Worm (Caenorhabditis elegans) whole organism, dauer: ENCODE results near the gene T23F11.6.

ENCODE experiments used
- unc-62 ChIP-seq: sonication (generic microtip); optimal IDR thresholded peaks from 2 replicates; lab custom pipeline; 2017; ENCODE audit warnings: missing biosample characterization, missing genetic modification reagents, missing genetic modification characterization

Gene T23F11.6

DNA sequence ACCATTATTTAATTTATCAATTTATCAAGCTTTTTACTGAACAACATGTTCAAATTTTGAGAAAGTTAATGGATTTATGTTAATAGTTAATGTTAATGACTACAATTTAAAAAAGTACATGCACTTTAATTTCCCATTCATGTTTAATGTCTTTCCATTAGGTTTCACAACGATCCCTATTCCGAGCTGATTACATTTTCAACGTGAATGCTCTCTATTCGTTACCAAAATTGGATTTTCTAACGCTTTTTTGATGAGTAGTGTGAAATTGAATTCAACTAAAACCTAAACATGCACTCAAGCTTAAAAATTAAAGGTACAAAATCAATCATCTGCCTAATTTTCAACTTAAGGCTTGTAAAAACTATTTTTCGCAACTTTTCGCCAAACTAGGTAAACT, 9.7 kb upstream of the T23F11.6 start:
- no peak for TF ChIP-seq unc-62 (GFP tag; lab: Kevin White, UChicago)

DNA sequence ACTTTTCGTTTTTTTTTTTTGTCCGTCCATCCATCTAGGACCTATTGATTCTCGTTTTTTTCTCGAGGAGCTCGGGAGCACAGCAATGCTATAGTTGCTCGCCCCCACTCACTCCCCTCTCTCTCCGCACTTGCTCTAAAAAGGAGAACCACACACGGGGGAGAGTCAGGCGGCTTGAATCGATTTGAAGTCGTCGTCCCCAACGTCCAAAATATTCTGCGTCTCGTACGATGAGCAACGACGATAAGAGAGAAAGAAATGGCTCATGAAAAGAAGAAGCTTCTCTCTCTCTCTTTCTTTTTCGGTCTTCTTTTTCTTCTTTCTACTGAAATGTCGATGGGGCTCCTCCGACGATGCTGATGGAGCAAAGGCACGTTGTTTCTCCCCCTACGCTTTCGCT, 8.7 kb upstream of the T23F11.6 start:
- TF ChIP-seq unc-62 (GFP tag; lab: Kevin White, UChicago), result no peak

DNA sequence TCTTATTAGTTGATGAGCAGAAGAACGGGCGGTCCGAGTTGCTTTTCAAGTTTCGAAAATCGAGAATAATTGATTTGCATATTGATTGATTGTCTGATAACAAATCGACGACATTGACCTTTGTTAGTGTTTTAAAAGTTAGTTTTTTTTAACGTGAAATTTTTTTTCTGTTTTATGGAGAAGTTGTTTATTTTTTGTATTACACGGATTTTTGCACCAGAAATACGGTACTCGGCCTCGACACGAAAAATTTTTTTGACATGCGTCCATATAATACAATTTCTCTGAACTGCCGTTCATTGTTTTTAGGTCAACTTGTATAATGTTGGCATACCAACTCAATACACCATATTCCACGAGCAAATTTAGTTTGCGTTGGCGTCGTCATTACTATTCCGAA, 7.7 kb upstream of the T23F11.6 start, which contains the start of gene T23F11.2:
T23F11.2 (minus strand) TSS at position 101 of the 400 bp plus-strand sequence.
- TF ChIP-seq unc-62 (GFP tag; lab: Kevin White, UChicago), result no peak

DNA sequence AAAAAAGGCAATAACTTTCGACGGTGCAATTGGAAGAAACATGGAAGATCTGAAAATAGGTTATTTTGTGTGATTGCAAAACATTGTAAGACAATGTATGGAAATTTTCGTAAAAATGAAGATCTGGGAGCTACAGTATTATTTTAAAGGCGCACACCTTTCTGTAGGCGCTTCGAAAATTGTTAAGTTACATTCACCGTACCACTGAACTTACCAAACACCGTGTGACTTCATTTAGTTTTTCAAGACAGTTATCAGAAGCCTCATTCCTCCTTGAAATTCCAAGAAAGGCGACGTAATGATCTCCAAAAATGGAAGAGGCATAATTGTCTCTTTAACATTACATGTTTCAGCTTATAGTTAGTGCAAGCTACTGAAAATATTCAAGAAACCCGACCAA, 6.2 kb upstream of the T23F11.6 start:
- no peak for TF ChIP-seq unc-62 (GFP tag; lab: Kevin White, UChicago)

DNA sequence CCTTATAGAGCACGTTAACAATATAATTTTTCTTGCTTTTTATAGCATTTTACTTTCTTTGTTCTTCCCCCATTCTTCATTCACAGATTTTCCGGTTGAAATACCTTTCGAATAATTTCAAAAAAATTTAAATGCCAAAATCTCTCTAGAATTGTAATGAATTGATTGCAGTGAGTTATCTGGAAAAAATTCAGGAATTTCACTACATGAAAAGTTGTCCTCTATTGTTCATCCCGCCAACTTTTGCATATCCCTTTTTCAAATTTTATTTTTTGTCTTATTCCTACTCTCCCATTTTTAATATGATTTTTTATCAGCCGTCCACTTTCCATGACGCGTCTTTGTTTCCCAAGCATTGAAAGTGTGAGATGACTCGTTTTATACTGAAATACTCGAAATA, 5.7 kb upstream of the T23F11.6 start:
- TF ChIP-seq unc-62 (GFP tag; lab: Kevin White, UChicago), result no peak

DNA sequence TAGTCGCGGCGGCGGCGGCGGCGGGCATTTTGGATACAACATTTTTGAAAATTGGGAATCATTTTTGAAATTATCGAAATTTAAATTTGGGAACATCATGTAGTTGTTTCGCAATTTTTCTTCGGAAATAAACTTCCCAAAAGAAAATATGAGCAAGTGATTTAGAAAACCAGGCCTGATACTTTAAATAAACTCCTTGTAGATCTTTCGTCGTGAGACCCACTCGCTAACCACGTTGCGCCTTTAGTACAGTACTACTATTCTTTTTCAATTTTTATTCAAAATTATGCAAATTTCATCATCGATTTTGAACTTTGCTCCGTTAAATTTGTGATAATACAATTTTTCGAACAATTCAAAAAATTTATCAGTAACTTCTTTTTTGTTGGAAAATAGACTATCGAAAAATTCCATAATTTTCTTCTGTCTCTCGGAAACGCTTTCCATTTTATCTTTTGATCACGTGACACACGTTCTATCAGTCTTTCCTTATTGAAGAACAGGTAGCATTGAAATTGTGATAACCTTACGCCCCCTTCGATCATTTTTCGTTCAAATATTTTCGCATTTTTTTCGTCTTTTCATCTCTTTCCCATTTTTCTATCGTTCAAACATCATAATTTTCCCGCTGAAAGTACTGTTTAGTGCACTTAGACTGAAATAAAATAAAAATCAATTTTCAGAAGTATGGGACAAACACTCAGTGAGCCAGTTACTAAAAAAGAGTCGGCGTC, 2.3 kb upstream of the T23F11.6 start, which contains the start of gene ppm-2:
ppm-2 (plus strand) TSS at position 684 of the 734 bp plus-strand sequence.
- no peak for TF ChIP-seq unc-62 (GFP tag; lab: Kevin White, UChicago)

DNA sequence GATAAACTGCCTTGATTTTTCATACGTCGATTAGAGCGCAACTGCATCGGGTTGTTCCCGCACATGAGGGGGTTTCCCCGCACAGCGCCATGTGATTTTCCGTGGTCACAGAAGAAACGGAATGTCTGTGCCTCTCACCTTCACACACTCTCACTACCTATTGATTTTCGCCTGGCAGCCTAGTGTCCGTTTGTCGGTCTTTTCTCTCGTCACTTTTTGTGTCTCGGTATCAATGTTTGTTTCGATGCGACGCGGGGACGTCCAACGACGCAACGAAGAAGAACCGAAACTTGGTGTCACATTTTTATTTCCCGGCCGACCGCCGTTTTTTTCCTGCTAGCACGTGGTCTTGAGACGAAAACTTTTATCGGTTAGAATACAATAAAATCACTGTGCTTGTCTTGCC, 1.6 kb upstream of the T23F11.6 start:
- TF ChIP-seq unc-62 (GFP tag; lab: Kevin White, UChicago), result no peak

DNA sequence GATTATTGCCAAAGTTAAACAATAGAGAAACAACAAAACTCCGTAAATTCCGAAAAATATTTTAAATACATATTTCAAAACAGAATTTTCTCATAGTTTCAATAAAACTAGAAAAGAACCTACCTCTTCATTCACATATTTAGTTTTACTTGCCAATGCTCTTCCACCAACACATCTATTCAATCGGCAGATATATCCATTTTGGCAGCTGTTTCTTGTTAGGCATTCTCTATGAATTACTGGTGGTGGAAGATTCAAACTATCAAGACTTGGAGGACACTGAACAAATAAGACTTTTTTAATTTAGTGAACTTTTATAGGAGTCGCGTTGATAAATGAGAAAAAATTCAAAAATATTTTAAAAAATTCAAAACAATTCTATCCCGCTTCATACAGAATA, 381 bp downstream of the T23F11.6 start:
- TF ChIP-seq unc-62 (GFP tag; lab: Kevin White, UChicago), result no peak

DNA sequence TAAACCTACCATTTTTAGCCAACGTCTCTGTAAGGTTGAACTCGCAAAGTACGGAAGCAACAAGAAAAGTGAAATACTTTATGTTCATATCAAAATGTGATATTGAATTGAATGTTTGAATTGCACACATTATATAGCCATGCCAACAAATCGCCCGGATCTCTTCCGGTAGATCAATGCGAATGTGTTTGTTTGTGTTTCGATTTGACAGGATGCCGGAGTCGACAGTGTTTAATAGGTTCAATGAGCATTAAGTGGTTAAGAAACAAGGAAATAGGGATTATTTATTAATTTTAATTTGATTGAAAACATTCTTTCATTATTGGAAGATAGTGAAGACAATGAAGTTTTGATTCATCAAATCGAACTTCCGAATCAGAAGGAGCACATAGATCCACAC, 1.5 kb downstream of the T23F11.6 start, which contains the start of gene pqn-29:
pqn-29 (minus strand) TSS at position 101 of the 400 bp plus-strand sequence.
- TF ChIP-seq unc-62 (GFP tag; lab: Kevin White, UChicago), result no peak

DNA sequence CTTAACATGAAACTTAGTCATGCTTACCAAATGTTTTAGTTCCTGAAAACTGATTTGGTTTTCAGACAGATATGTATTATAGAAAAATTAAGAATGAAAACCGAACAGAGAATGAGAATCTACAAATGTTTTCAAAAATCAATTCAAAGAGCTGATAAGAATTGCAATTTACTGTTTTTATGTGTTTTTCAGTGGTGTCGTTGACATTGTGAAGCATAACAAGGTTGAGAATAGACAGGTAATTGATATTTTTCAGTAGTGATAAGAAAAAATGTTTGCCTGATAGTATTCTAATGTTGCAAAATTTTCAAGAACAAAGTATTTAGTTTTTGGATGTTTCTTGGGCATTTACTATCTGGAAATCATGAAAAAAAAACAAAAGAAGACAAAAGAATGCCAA, 4.5 kb downstream of the T23F11.6 start, which contains the start of gene pfas-1:
pfas-1 (minus strand) TSS at position 49 of the 400 bp plus-strand sequence.
- no peak for TF ChIP-seq unc-62 (GFP tag; lab: Kevin White, UChicago)

DNA sequence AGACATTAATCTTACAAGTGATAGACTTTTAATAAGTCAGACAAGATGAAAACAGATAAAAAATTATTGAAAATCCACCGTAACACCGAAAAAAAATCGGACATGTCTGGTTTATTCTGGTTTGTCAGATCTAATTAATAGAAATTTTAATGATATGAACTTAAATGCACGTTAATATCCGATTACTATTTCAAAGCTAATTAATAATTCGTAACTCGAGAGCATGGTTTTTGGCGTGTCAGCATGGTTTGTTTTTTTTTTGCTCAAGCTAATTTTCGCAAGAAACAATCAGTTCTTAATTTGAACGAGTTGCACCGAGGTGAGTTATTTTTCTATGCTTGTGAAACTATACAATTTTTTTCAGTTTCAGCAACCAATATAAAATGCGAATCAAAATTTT, 12.8 kb downstream of the T23F11.6 start, which contains the start of gene clec-153:
clec-153 (plus strand) TSS at position 301 of the 400 bp plus-strand sequence.
- TF ChIP-seq unc-62 (GFP tag; lab: Kevin White, UChicago), result no peak

DNA sequence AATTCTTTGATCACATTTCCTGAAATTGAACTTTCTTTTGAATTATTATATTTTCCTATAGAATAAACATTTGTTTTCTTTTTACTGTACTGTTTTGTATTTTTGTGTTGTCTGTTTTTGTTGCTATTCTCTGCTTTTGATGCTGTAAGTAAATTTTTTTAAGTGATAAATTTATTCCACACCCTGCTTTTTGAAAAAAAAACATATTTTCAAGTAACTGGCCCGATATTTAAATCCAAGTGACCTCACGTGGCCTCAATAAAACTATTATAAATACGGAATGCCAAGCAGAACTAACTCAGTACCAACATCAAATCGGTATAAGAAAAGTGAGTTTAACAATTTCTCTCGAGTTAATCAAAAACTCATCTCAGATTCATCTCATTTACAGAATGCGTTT, 19.6 kb downstream of the T23F11.6 start, which contains the start of gene clec-151:
clec-151 (plus strand) TSS at position 301 of the 400 bp plus-strand sequence.
- no peak for TF ChIP-seq unc-62 (GFP tag; lab: Kevin White, UChicago)

DNA sequence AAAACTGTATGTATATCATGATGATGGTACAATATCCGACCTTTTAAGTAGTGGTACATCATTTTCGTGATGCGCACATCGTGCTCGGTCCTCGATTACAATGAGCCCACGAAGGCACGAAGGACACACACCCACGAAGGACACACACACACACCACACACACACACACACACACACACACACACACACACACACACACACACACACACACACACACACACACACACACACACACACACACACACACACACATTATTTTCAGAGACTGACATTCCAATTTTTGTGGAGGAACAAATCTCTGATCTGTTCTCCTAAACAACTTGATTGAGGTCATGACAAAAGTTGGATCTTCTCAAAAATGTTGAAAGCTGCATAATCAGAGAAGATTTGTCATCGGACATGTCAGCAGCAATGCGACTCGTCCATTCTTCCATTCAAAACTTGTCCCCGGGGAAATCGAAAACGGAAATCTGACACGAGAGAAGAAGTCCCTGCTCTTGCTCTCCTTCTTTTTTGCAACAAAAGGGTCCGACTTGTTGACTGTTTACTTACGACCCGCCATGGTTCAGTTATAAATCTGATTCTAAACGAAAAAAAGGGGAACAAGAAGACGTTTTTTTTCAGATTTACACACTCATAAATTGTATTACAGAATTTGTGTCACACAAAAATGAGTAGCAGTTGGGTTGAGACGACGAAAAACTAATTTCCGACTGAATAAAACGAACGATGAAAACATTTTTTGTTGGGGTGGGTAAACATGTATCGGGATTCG, 21.4 kb downstream of the T23F11.6 start:
- TF ChIP-seq unc-62 (GFP tag; lab: Kevin White, UChicago), result no peak

DNA sequence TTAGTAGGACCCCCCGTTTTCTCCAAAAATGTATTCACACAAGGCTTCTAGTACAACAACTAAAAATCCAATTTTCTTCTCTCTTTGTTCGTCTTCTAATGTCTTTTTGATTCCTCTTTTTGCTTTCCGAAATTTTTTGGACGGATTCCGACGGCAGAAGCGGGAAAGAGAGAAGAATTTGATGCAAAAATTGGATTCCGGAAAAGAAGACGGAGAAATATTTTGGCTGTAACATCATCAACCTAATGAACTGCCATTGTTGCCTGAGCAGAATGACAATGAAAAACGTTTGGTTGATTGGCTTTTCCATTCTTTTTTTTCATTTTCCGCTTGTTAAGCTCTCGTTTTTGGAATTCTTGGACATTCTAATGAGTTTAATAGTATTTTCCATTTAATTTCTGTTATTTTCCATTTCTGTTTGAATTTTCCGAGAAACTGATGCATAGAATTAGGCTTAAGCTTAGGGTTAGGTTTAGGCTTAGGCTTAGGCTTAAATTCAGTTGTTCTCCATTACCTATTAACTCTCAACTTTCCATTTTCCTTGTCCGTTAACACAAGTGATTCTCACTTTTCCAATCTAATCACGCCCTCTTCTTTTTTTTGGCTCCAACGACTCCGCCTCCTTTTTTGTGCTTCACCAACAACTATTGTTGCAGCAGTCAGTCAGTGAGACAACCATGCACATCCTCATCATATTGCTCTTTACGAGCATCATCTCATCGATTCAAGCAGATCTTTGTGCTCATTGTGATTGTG, 25.2 kb downstream of the T23F11.6 start, which contains the start of gene lron-5:
lron-5 (plus strand) TSS at position 655 of the 756 bp plus-strand sequence.
- no peak for TF ChIP-seq unc-62 (GFP tag; lab: Kevin White, UChicago)

DNA sequence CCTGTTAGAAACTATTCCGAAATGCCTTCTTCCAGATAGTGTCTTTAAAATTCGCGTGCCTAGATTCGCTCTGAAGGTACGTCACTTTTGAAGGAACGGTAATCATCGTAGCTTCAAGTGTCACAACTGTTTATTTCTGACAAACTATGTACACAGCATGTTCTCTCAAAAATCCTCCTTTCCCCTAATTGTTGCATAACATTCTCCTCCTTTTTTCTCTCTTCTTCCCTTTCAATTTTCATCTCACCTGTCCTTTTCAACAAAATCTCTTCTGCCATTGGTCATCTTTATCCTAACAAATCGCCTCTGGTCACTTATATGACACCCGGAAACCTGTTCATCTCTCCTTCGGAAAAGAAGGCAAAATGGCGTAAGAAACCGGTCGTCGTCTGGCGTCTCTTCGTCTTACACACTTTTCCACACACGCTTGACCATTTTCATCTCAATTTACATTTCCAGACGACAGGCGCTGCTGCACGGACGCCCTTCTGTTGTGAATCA, 31.6 kb downstream of the T23F11.6 start, which contains the start of gene lips-3:
lips-3 (plus strand) TSS at position 458 of the 501 bp plus-strand sequence.
- TF ChIP-seq unc-62 (GFP tag; lab: Kevin White, UChicago), result no peak
